Worm (Caenorhabditis elegans): Measurements from ENCODE around the gene dmsr-15.

The dmsr-15 gene

ce11 chrV:6854711-6855110 is 26.0 kb upstream of the dmsr-15 start, which contains the start of gene gpa-10:
TSS of gene gpa-10 (minus strand) at chrV:6854811.
- no peak for TF ChIP-seq Y53G8AR.9 (GFP tag; conservative IDR thresholded peaks at IDR 0.05)
- TF ChIP-seq gei-17 (GFP tag; optimal IDR thresholded peaks at IDR 0.05), result no peak
- no peak for TF ChIP-seq hrde-1 (tag; optimal IDR thresholded peaks at IDR 0.05; ENCODE audit: borderline replicate concordance)
- TF ChIP-seq madf-3 (GFP tag; IDR thresholded peaks at IDR 0.05), result no peak
- TF ChIP-seq D2030.7 (GFP tag; IDR thresholded peaks at IDR 0.05), result no peak
- no peak for TF ChIP-seq T07F8.4 (tag; optimal IDR thresholded peaks at IDR 0.05)
- no peak for TF ChIP-seq F55B11.4 (tag; optimal IDR thresholded peaks at IDR 0.05; ENCODE audit: borderline replicate concordance, insufficient read depth)
- no peak for TF ChIP-seq lin-35 (GFP tag; optimal IDR thresholded peaks at IDR 0.05)
- no peak for TF ChIP-seq nhr-90 (tag; optimal IDR thresholded peaks at IDR 0.05)
- TF ChIP-seq K12H6.12 (tag; optimal IDR thresholded peaks at IDR 0.05), result no peak
- no peak for TF ChIP-seq T26A5.8 (tag; optimal IDR thresholded peaks at IDR 0.05)
- TF ChIP-seq aptf-3 (GFP tag; IDR thresholded peaks at IDR 0.05), result no peak
- no peak for TF ChIP-seq efl-1 (GFP tag; optimal IDR thresholded peaks at IDR 0.05)

DNA sequence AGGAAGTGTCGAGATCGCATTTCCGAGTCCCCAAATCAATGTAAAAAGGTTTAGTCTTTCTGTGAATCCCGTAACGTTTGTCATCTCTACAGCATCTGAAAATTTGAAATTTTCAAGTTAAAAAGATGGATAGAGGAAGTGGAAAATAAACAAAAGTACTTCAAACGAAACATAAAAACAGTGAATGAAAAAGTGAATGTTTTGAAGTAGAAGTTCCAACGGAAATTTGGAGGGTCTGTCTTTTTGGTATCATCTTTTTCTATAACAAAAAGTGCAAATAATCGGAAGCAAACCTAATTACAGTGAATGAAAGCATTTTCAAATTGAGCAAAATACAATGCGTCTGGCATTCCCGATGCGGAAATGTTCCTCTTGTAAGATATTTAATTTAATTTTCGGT is 17.8 kb upstream of the dmsr-15 start, which contains the start of gene lgc-54:
lgc-54 (minus strand) TSS at position 101 of the 400 bp plus-strand sequence.
- TF ChIP-seq ceh-27 (GFP tag; optimal IDR thresholded peaks at IDR 0.05), result no peak
- no peak for TF ChIP-seq B0261.1 (tag; optimal IDR thresholded peaks at IDR 0.05)
- TF ChIP-seq F22D6.2 (tag; optimal IDR thresholded peaks at IDR 0.05), result no peak
- TF ChIP-seq nhr-120 (GFP tag; IDR thresholded peaks at IDR 0.05), result no peak
- no peak for TF ChIP-seq akir-1 (GFP tag; optimal IDR thresholded peaks at IDR 0.05)
- TF ChIP-seq sptf-2 (GFP tag; optimal IDR thresholded peaks at IDR 0.05), result no peak
- TF ChIP-seq dpff-1 (tag; optimal IDR thresholded peaks at IDR 0.05), result no peak
- no peak for TF ChIP-seq zfh-2 (GFP tag; conservative IDR thresholded peaks at IDR 0.05)
- TF ChIP-seq B0336.3 (GFP tag; IDR thresholded peaks at IDR 0.05), result no peak
- no peak for TF ChIP-seq pbrm-1 (GFP tag; IDR thresholded peaks at IDR 0.05)
- TF ChIP-seq nfya-1 (tag; optimal IDR thresholded peaks at IDR 0.05; ENCODE audit: borderline replicate concordance, insufficient read depth), result no peak
- TF ChIP-seq F57C9.4 (tag; optimal IDR thresholded peaks at IDR 0.05), result no peak

- no peak for TF ChIP-seq nhr-80 (tag; optimal IDR thresholded peaks at IDR 0.05)
These were observed 13.8 kb upstream of the dmsr-15 start, which contains the start of gene T15B7.1 for ce11 chrV:6842437-6842836. TSS of gene T15B7.1 (plus strand) at chrV:6842737.

- TF ChIP-seq dox-1 (GFP tag; IDR thresholded peaks at IDR 0.05) (no peak), F10E7.11 (tag; optimal IDR thresholded peaks at IDR 0.05) (no peak), snpc-4 (GFP tag; optimal IDR thresholded peaks at IDR 0.05) (no peak), snpc-4 (tag; optimal IDR thresholded peaks at IDR 0.05) (no peak), bed-1 (GFP tag; IDR thresholded peaks at IDR 0.05) (no peak), madf-10 (tag; optimal IDR thresholded peaks at IDR 0.05) (no peak), K11D2.4 (GFP tag; IDR thresholded peaks at IDR 0.05) (no peak), rcor-1 (GFP tag; IDR thresholded peaks at IDR 0.05) (no peak), pha-4 (tag; optimal IDR thresholded peaks at IDR 0.05) (no peak), aptf-2 (GFP tag; conservative IDR thresholded peaks at IDR 0.05) (no peak), ets-4 (GFP tag; optimal IDR thresholded peaks at IDR 0.05) (no peak), lin-35 (GFP tag; optimal IDR thresholded peaks at IDR 0.05) (no peak), ama-1 (optimal IDR thresholded peaks at IDR 0.05) (no peak), ama-1 (GFP tag; optimal IDR thresholded peaks at IDR 0.05) (no peak), bed-2 (GFP tag; IDR thresholded peaks at IDR 0.05) (no peak), die-1 (tag; optimal IDR thresholded peaks at IDR 0.05) (no peak), snpc-1.1 (tag; optimal IDR thresholded peaks at IDR 0.05; ENCODE audit: insufficient read depth) (no peak), F49E8.2 (tag; optimal IDR thresholded peaks at IDR 0.05; ENCODE audit: insufficient read depth) (no peak), rec-8 (tag; optimal IDR thresholded peaks at IDR 0.05) (no peak), lin-26 (GFP tag; IDR thresholded peaks at IDR 0.05) (no peak), hlh-26 (GFP tag; conservative IDR thresholded peaks at IDR 0.05) (no peak)
These were observed 10.3 kb upstream of the dmsr-15 start, which contains the start of gene hpo-8 for ce11 chrV:6839008-6839407. TSS of gene hpo-8 (plus strand) at chrV:6839289.
